Fruit fly (Drosophila melanogaster): Measurements from ENCODE around the gene CG18649.

Gene CG18649

dm6 chr3L:15013957-15014692 is 39.8 kb downstream of the CG18649 start, which contains the start of gene Reck:
Gene Reck (minus strand): TSS chr3L:15014062.
- peak; percentile 21 for TF ChIP-seq dsf (GFP tag; optimal IDR thresholded peaks at IDR 0.05; ENCODE audit: borderline replicate concordance)
- TF ChIP-seq rgr (GFP tag; optimal IDR thresholded peaks at IDR 0.05): peak; percentile 83
- TF ChIP-seq Rel (GFP tag; optimal IDR thresholded peaks at IDR 0.05): peak; percentile 5
- no peak for TF ChIP-seq Rel (tag; optimal IDR thresholded peaks at IDR 0.05)
- peak; percentile 67 for TF ChIP-seq Sp1 (GFP tag; optimal IDR thresholded peaks at IDR 0.05)
- no peak for TF ChIP-seq Dif (GFP tag; optimal IDR thresholded peaks at IDR 0.05; ENCODE audit: partially characterized antibody)
- TF ChIP-seq CG32264 (GFP tag; optimal IDR thresholded peaks at IDR 0.05): peak; percentile 12
- TF ChIP-seq foxo (GFP tag; optimal IDR thresholded peaks at IDR 0.05): peak in 1 of 2 experiments; percentile 74
- TF ChIP-seq CrebA (GFP tag; optimal IDR thresholded peaks at IDR 0.05; ENCODE audit: borderline replicate concordance): peak; percentile 1
- no peak for TF ChIP-seq dmrt93B (GFP tag; optimal IDR thresholded peaks at IDR 0.05)
- TF ChIP-seq brk (GFP tag; optimal IDR thresholded peaks at IDR 0.05): peak; percentile 87
- peak; percentile 26 for TF ChIP-seq CG9705 (GFP tag; optimal IDR thresholded peaks at IDR 0.05)
- peak; percentile 75 for TF ChIP-seq OdsH (GFP tag; optimal IDR thresholded peaks at IDR 0.05)
- no peak for TF ChIP-seq Mio (GFP tag; optimal IDR thresholded peaks at IDR 0.05)
- TF ChIP-seq dl (GFP tag; optimal IDR thresholded peaks at IDR 0.05; ENCODE audit: insufficient read depth in 1 of 2, partially characterized antibody in 2 of 2): no peak
- TF ChIP-seq Vsx2 (GFP tag; optimal IDR thresholded peaks at IDR 0.05; ENCODE audit: partially characterized antibody): no peak
- peak; percentile 43 for TF ChIP-seq psq (GFP tag; optimal IDR thresholded peaks at IDR 0.05)
- TF ChIP-seq HLH106 (tag; optimal IDR thresholded peaks at IDR 0.05): peak; percentile 55
- TF ChIP-seq ey (GFP tag; optimal IDR thresholded peaks at IDR 0.05): peak; percentile 51
- TF ChIP-seq Myc (optimal IDR thresholded peaks at IDR 0.05): peak; percentile 78
- peak; percentile 71 for TF ChIP-seq sage (GFP tag; optimal IDR thresholded peaks at IDR 0.05)
- peak; percentile 20 for TF ChIP-seq Dfd (GFP tag; optimal IDR thresholded peaks at IDR 0.05)
- TF ChIP-seq h (GFP tag; optimal IDR thresholded peaks at IDR 0.05): peak; percentile 80
- TF ChIP-seq GATAd (GFP tag; optimal IDR thresholded peaks at IDR 0.05): no peak
- peak; percentile 65 for TF ChIP-seq fru (GFP tag; optimal IDR thresholded peaks at IDR 0.05)
- TF ChIP-seq Abd-B (GFP tag; optimal IDR thresholded peaks at IDR 0.05): no peak
- no peak for TF ChIP-seq jim (GFP tag; optimal IDR thresholded peaks at IDR 0.05)
- peak; percentile 44 for TF ChIP-seq br (GFP tag; optimal IDR thresholded peaks at IDR 0.05)
- peak; percentile 42 for TF ChIP-seq Hnf4 (GFP tag; optimal IDR thresholded peaks at IDR 0.05)
- peak; percentile 12 for TF ChIP-seq Jra (GFP tag; optimal IDR thresholded peaks at IDR 0.05)
- TF ChIP-seq Hr83 (GFP tag; optimal IDR thresholded peaks at IDR 0.05; ENCODE audit: poor library complexity, severe bottlenecking): peak; percentile 55
- no peak for TF ChIP-seq usp (GFP tag; optimal IDR thresholded peaks at IDR 0.05)
- no peak for TF ChIP-seq N (GFP tag; optimal IDR thresholded peaks at IDR 0.05)
- no peak for TF ChIP-seq woc (GFP tag; optimal IDR thresholded peaks at IDR 0.05)
- TF ChIP-seq tai (GFP tag; optimal IDR thresholded peaks at IDR 0.05): no peak
- no peak for TF ChIP-seq pan (optimal IDR thresholded peaks at IDR 0.05)
- TF ChIP-seq lola (GFP tag; optimal IDR thresholded peaks at IDR 0.05): no peak
- TF ChIP-seq Hr78 (GFP tag; optimal IDR thresholded peaks at IDR 0.05): no peak
- peak; percentile 73 for TF ChIP-seq sv (GFP tag; optimal IDR thresholded peaks at IDR 0.05)

DNA sequence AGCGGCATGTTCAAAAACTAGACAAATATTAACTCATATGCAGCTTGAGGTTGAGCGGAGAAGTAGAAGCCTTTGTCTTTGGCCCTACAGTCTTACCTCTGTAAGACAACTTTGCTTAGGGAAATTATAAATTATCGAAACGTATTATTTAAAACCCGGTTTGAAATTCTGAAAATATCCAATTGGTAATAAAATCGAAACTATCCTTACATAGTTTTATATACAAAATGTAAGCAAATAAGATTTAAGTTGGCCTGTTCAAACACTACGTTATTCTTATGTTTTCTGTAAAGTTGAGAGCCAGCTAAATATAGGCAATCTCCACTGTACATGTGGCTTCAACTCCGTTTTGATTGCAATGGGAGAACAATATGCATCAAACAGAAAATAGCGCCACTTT is 40.6 kb downstream of the CG18649 start:
- TF ChIP-seq lola (GFP tag; optimal IDR thresholded peaks at IDR 0.05) (no peak), foxo (GFP tag; optimal IDR thresholded peaks at IDR 0.05) (peak in 1 of 2 experiments; percentile 23), HLH106 (tag; optimal IDR thresholded peaks at IDR 0.05) (peak; percentile 30), Sp1 (GFP tag; optimal IDR thresholded peaks at IDR 0.05) (no peak), ey (GFP tag; optimal IDR thresholded peaks at IDR 0.05) (no peak)
